Fruit fly (Drosophila melanogaster): ENCODE measurements around the gene CG5026.

CG5026 gene

dm6 chr3L:8952549-8953198 is 15.7 kb upstream of the CG5026 start (continued):
- TF ChIP-seq CG10274 (GFP tag; optimal IDR thresholded peaks at IDR 0.05) (no peak), Camta (GFP tag; optimal IDR thresholded peaks at IDR 0.05) (no peak), CG7963 (GFP tag; IDR thresholded peaks at IDR 0.05; ENCODE audit: partially characterized antibody) (no peak), CG4360 (GFP tag; IDR thresholded peaks at IDR 0.05) (0 out of 2 replicates have a peak, but pooled peaks have one; percentile 4), ap (GFP tag; IDR thresholded peaks at IDR 0.05) (no peak), run (tag; optimal IDR thresholded peaks at IDR 0.05) (no peak), eve (GFP tag; optimal IDR thresholded peaks at IDR 0.05) (no peak), B-H1 (GFP tag; IDR thresholded peaks at IDR 0.05) (no peak), Nf-YC (tag; optimal IDR thresholded peaks at IDR 0.05) (peak; percentile 26), CG42726 (GFP tag; IDR thresholded peaks at IDR 0.05; ENCODE audit: partially characterized antibody) (no peak), hth (optimal IDR thresholded peaks at IDR 0.05) (no peak), Hr3 (GFP tag; optimal IDR thresholded peaks at IDR 0.05) (no peak), pho (GFP tag; optimal IDR thresholded peaks at IDR 0.05) (no peak), CG12942 (GFP tag; optimal IDR thresholded peaks at IDR 0.05) (no peak), chinmo (GFP tag; IDR thresholded peaks at IDR 0.05; ENCODE audit: partially characterized antibody) (0 out of 4 replicates have a peak, but pooled peaks have one; percentile 55)

- TF ChIP-seq YL-1 (GFP tag; optimal IDR thresholded peaks at IDR 0.05) (peak; percentile 35), CG13287 (GFP tag; IDR thresholded peaks at IDR 0.05; ENCODE audit: partially characterized antibody) (peak; percentile 30), CG13424 (tag; optimal IDR thresholded peaks at IDR 0.05) (peak; percentile 77), CG11723 (GFP tag; optimal IDR thresholded peaks at IDR 0.05) (peak; percentile 49), Fer1 (GFP tag; optimal IDR thresholded peaks at IDR 0.05) (peak; percentile 82), nau (GFP tag; optimal IDR thresholded peaks at IDR 0.05) (peak; percentile 60), CG6683 (GFP tag; optimal IDR thresholded peaks at IDR 0.05) (peak; percentile 51), sc (optimal IDR thresholded peaks at IDR 0.05) (no peak), sc (GFP tag; optimal IDR thresholded peaks at IDR 0.05) (peak; percentile 13), Chrac-16 (GFP tag; optimal IDR thresholded peaks at IDR 0.05) (no peak), crc (GFP tag; optimal IDR thresholded peaks at IDR 0.05) (peak; percentile 39), Taf1 (GFP tag; IDR thresholded peaks at IDR 0.05) (no peak), CG1529 (GFP tag; optimal IDR thresholded peaks at IDR 0.05) (peak; percentile 42), NfI (GFP tag; optimal IDR thresholded peaks at IDR 0.05) (peak; percentile 51), E2f2 (GFP tag; IDR thresholded peaks at IDR 0.05) (peak; percentile 32; the same call in 1 of the 2 replicates), CG8290 (GFP tag; optimal IDR thresholded peaks at IDR 0.05) (no peak), CG8290 (tag; optimal IDR thresholded peaks at IDR 0.05) (peak in 1 of 2 experiments; percentile 26), CG3065 (GFP tag; optimal IDR thresholded peaks at IDR 0.05) (no peak), lola (GFP tag; optimal IDR thresholded peaks at IDR 0.05) (peak in 1 of 3 experiments; percentile 46), CG11247 (GFP tag; IDR thresholded peaks at IDR 0.05) (no peak), CG9727 (GFP tag; optimal IDR thresholded peaks at IDR 0.05) (peak; percentile 63), CG15696 (tag; optimal IDR thresholded peaks at IDR 0.05) (peak; percentile 32), nom (GFP tag; optimal IDR thresholded peaks at IDR 0.05) (peak; percentile 40), CG8359 (GFP tag; optimal IDR thresholded peaks at IDR 0.05; ENCODE audit: borderline replicate concordance) (peak; percentile 34), CG12219 (GFP tag; optimal IDR thresholded peaks at IDR 0.05) (peak; percentile 56), CG18011 (GFP tag; optimal IDR thresholded peaks at IDR 0.05) (no peak), Ptx1 (GFP tag; IDR thresholded peaks at IDR 0.05) (peak; percentile 41; the same call in 1 of the 2 replicates), tup (GFP tag; optimal IDR thresholded peaks at IDR 0.05) (peak; percentile 4), bcd (GFP tag; optimal IDR thresholded peaks at IDR 0.05) (peak; percentile 82), lmd (GFP tag; IDR thresholded peaks at IDR 0.05) (0 out of 2 replicates have a peak, but pooled peaks have one; percentile 57), row (GFP tag; IDR thresholded peaks at IDR 0.05) (peak; percentile 93), CG30431 (GFP tag; optimal IDR thresholded peaks at IDR 0.05) (peak; percentile 9), Sry-δ (GFP tag; optimal IDR thresholded peaks at IDR 0.05) (peak; percentile 15)
Observed at dm6 chr3L:8953199-8953956, 14.9 kb upstream of the CG5026 start.
